Worm (Caenorhabditis elegans): Measurements from ENCODE around the gene F35G2.3.
"Not testable (repeated sequence)": the region's sequence is repeated elsewhere in the genome, so short reads cannot be mapped to it uniquely, and the experiment has no call there.

Gene F35G2.3

DNA sequence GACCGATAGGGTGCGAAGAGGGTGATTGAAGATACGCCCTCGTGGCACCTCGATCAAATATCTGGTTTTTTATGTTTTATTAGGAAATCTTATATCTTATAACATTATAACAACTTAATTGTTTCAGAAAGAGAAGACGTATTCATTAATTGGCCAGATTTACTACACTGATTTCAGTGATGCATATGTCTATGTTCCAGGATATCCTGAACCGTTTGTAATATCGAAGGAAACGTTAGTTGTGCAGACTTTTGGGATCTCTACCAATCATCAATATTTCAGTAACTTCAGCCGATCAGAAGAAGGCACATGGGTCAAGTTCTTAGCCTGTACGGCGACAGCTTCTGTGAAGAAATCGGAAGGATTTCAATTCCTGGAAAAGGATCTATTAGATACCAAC, 49.0 kb upstream of the F35G2.3 start:
- TF ChIP-seq tbx-2 (tag; optimal IDR thresholded peaks at IDR 0.05) (no peak), pha-4 (tag; optimal IDR thresholded peaks at IDR 0.05) (no peak), nfya-1 (tag; optimal IDR thresholded peaks at IDR 0.05; ENCODE audit: insufficient read depth) (no peak), nhr-67 (tag; optimal IDR thresholded peaks at IDR 0.05) (no peak), skn-1 (tag; optimal IDR thresholded peaks at IDR 0.05) (no peak), fos-1 (tag; optimal IDR thresholded peaks at IDR 0.05) (no peak), hmg-11 (tag; optimal IDR thresholded peaks at IDR 0.05) (no peak), ceh-82 (tag; optimal IDR thresholded peaks at IDR 0.05) (no peak), elt-2 (tag; optimal IDR thresholded peaks at IDR 0.05) (no peak), daf-12 (tag; optimal IDR thresholded peaks at IDR 0.05) (no peak), nhr-23 (tag; optimal IDR thresholded peaks at IDR 0.05) (no peak), pqm-1 (tag; optimal IDR thresholded peaks at IDR 0.05) (no peak), elt-3 (tag; optimal IDR thresholded peaks at IDR 0.05) (no peak)

DNA sequence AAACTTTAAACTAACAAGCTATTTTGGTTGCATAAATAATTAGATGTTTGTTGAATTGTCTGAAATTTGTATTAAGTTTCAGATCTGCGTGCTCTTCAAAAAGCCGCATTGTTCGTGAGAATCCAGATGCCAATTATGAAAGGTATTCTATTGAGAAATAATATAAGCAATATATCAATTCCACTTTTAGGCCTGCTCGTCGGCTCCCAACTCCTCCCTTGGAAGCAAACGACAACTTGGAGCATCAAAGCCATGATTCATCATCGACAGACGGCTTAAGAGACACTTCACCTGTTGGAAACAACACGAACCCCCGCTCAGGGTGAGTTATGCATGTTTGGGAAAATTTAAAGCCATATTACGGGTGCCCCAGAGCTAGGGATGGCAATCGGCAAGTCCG, 46.7 kb upstream of the F35G2.3 start:
- no peak for TF ChIP-seq nhr-28 (tag; optimal IDR thresholded peaks at IDR 0.05)
- no peak for TF ChIP-seq pha-4 (tag; optimal IDR thresholded peaks at IDR 0.05)
- TF ChIP-seq ceh-16 (tag; optimal IDR thresholded peaks at IDR 0.05): no peak
- no peak for TF ChIP-seq nhr-76 (tag; optimal IDR thresholded peaks at IDR 0.05)
- no peak for TF ChIP-seq nhr-67 (tag; optimal IDR thresholded peaks at IDR 0.05)
- TF ChIP-seq unc-39 (tag; optimal IDR thresholded peaks at IDR 0.05): no peak
- TF ChIP-seq lsy-12 (tag; optimal IDR thresholded peaks at IDR 0.05): no peak
- no peak for TF ChIP-seq nfya-1 (tag; optimal IDR thresholded peaks at IDR 0.05; ENCODE audit: insufficient read depth)
- TF ChIP-seq mdl-1 (tag; optimal IDR thresholded peaks at IDR 0.05): no peak
- TF ChIP-seq nhr-11 (tag; optimal IDR thresholded peaks at IDR 0.05): no peak
- no peak for TF ChIP-seq nhr-25 (tag; optimal IDR thresholded peaks at IDR 0.05)

DNA sequence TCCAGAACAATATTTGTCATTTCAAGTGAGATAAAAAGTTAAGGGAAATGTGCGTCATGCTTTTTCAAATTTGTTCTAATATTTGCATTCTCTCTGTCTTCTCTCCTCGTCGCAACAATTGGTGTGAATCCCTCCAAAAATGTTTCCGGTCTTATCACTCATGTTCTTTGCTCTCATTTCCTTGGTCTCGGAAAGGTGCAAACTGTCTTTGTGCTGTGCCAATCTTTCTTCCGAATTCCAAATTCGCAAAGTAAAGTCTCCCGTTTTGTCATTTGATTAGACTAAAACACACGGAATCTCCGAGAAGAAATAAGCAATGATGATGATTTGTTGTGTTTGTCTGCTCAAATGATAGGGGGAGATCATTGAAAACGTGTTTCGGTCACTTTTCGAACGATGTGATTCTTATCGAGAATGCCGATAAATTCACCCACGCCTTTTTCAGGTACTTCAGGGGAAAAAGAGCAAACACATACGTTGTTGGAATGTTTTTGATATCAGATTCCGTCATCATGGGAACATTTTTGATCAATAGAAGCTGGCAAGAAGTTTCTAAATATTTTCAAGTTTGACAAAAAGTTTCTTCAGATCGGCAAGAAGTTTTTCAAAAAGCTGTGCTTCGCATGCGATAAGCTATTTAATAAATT, 43.9 kb upstream of the F35G2.3 start:
- TF ChIP-seq pqm-1 (tag; optimal IDR thresholded peaks at IDR 0.05): peak; percentile 45
- peak; percentile 49 for TF ChIP-seq pha-4 (tag; optimal IDR thresholded peaks at IDR 0.05)
- peak; percentile 65 for TF ChIP-seq elt-2 (tag; optimal IDR thresholded peaks at IDR 0.05)
- no peak for TF ChIP-seq zag-1 (tag; optimal IDR thresholded peaks at IDR 0.05)
- TF ChIP-seq lin-39 (tag; optimal IDR thresholded peaks at IDR 0.05): no peak

DNA sequence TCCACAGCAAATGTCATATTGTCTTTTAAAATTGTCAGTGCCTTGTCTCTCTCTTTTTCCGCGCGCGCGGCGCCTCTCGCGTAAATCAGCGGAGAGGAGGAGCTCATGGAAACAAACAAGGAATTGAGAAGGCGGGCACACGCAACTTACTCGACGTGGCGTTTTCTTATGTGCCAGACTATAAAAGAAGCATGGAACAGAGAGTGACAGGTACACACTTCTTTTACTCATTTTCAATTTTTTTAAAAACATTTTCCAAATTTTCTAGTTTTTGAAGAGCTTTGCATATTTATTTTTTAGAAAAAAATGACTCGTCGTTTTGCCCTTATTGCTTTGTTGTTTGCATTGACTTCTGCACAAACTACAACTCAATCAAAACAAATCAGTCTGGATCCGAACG, 41.5 kb upstream of the F35G2.3 start, which contains the start of gene F20B10.3:
TSS of gene F20B10.3 (plus strand) at position 301 of the 400 bp plus-strand sequence.
- TF ChIP-seq nhr-12 (tag; optimal IDR thresholded peaks at IDR 0.05) (no peak), elt-2 (tag; optimal IDR thresholded peaks at IDR 0.05) (no peak), nhr-28 (tag; optimal IDR thresholded peaks at IDR 0.05) (no peak), ztf-11 (tag; optimal IDR thresholded peaks at IDR 0.05) (no peak), elt-3 (tag; optimal IDR thresholded peaks at IDR 0.05) (no peak), nhr-76 (tag; optimal IDR thresholded peaks at IDR 0.05) (no peak)

DNA sequence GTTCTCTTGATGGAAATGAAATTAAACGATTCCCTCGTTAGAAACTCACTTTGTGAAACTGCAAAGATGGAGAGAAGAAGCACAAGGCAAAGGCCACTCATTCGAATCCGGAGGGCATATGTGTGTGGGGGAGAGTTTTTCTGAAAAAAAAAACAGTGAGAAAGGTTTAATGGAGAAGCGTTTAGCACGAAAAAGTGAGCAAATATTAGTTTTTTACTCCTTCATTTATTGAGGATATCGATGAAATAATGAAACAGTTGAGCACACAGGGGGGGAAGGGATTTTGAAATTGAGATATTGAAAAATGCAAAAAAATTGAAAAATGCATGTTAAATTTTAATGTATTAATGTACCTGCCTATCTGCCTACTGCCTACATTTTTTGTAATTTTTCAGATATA, 31.2 kb upstream of the F35G2.3 start, which contains the start of gene nlr-1:
TSS of gene nlr-1 (minus strand) at position 101 of the 400 bp plus-strand sequence.
- TF ChIP-seq egl-27, nhr-23, ZK546.5 (tag; optimal IDR thresholded peaks at IDR 0.05): not testable (repeated sequence)

DNA sequence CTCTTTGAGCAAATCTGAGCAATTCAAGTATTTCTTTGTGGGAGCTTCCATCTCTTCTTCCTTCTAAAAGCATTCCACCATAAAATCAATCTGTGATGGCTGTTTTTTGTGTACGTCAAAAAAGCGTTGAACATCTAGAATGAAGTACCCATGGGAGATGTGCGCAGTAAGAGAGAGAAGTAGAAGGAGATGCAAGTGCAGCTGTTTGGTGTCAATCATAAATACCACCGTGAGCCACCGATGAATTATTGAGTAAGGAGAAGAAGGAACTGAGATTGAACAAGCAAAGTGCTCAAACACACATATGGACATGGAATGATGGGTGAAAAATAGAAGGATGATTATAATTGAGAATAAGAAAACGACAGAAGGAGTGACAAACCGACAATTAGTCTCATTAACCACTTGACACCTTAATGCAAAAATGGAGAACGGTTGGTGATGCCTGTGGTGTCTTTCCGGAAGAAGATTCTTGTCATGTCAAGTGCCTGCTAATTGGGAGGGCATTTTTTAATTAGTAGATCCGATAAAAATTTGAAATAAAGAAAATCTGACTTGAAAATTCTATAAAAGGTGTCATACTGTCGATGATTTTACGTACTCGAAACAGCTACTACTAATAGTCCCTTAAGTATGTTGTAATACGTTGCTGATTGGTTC, 17.2 kb upstream of the F35G2.3 start:
- TF ChIP-seq ama-1 (optimal IDR thresholded peaks at IDR 0.05): no peak
- TF ChIP-seq lin-39 (tag; optimal IDR thresholded peaks at IDR 0.05): peak; percentile 28

DNA sequence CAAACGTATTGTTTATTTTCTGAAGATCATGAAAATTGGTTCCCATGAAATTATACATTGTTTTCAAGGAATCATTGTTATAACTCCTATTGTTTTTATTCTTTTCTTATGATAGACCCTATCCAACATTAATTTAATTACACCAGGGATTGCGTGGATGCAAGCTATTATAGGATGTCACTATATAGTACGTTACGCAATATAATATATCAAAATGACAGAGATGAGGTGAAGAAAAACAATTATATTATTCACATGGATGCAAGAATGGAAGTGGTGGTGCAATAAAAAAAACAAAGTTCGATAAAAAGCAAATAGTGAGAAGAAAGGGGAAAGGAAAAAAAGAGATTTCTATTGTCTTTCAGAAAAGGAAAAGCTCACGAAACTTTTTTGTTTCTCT, 16.1 kb upstream of the F35G2.3 start:
- no peak for TF ChIP-seq jun-1 (tag; optimal IDR thresholded peaks at IDR 0.05)
- no peak for TF ChIP-seq unc-39 (tag; optimal IDR thresholded peaks at IDR 0.05)
- TF ChIP-seq fkh-2 (tag; optimal IDR thresholded peaks at IDR 0.05): no peak
- no peak for TF ChIP-seq nhr-23 (tag; optimal IDR thresholded peaks at IDR 0.05)
- TF ChIP-seq ZK546.5 (tag; optimal IDR thresholded peaks at IDR 0.05): no peak
- no peak for TF ChIP-seq elt-2 (tag; optimal IDR thresholded peaks at IDR 0.05)
- TF ChIP-seq snpc-4 (tag; optimal IDR thresholded peaks at IDR 0.05): no peak
- TF ChIP-seq R02D3.7 (tag; optimal IDR thresholded peaks at IDR 0.05): no peak
- TF ChIP-seq mml-1 (tag; optimal IDR thresholded peaks at IDR 0.05): no peak
- no peak for TF ChIP-seq tbx-2 (tag; optimal IDR thresholded peaks at IDR 0.05)
- no peak for TF ChIP-seq nhr-12 (tag; optimal IDR thresholded peaks at IDR 0.05)
- no peak for TF ChIP-seq lin-39 (tag; optimal IDR thresholded peaks at IDR 0.05)
- TF ChIP-seq elt-1 (tag; optimal IDR thresholded peaks at IDR 0.05): no peak
- TF ChIP-seq nhr-77 (tag; optimal IDR thresholded peaks at IDR 0.05): no peak
- no peak for TF ChIP-seq ztf-4 (tag; optimal IDR thresholded peaks at IDR 0.05)
- no peak for TF ChIP-seq ceh-16 (tag; optimal IDR thresholded peaks at IDR 0.05)
- no peak for TF ChIP-seq nhr-25 (tag; optimal IDR thresholded peaks at IDR 0.05)
- TF ChIP-seq ztf-11 (tag; optimal IDR thresholded peaks at IDR 0.05): no peak
- no peak for TF ChIP-seq ceh-82 (tag; optimal IDR thresholded peaks at IDR 0.05)

Data from whole organism, L3 larva.